Fruit fly (Drosophila melanogaster): ENCODE measurements around the gene HipHop.

DNA sequence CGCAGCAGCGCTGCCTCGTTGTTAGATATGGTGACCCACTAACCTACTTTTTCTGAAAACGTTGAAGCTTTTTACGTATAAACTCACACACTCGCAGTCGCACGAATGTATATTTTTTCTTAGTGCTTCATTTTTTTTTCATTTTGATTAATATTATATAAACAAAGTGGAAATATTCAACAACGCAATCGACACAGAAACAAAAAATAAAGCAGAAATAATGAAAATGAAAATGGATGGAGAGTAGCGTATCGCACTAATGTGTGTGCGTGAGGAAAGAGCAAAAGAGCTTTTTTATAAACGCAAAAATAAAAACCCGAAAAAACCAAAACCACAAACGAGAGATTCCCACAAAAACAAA, 34.9 kb upstream of the HipHop start:
- TF ChIP-seq Hr78 (GFP tag; optimal IDR thresholded peaks at IDR 0.05) = no peak
- no peak for TF ChIP-seq Mio (GFP tag; optimal IDR thresholded peaks at IDR 0.05)
- no peak for TF ChIP-seq psq (GFP tag; optimal IDR thresholded peaks at IDR 0.05)
- TF ChIP-seq br (GFP tag; optimal IDR thresholded peaks at IDR 0.05) = no peak

All from whole organism, wandering third instar larva.